Worm (Caenorhabditis elegans): ENCODE results near the gene clec-39.

DNA sequence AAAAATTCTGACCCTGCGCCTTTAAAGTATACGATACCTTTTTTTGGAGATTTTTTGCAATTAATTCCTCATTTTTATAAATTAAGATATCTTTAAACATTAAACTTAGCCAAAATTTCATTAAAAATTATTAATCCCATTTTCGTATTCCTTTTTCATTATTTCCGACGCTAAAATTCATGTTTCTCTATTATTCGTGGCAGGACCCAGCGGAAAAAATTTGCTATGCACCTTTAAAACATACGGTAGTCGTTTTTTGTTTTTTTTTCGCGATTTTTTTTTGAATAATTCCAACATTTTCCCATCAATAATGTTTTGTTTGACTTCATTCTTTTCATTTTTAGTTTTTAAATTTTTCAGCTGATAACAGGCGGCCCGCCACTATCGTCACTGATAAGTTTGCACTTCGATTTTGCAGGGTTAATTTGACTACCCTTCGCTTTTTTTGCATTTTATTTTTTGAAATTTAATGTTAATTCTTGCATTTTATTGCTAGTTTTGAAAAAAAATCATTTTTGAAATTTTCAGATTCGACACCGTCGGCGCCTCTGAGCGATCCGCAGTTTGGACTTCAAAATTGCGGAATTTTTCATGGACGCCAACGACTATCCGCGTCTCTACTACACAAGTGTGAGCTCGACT lies 8.1 kb downstream of the clec-39 start, which contains the start of gene dkf-2:
- TF ChIP-seq tbx-37 (GFP tag; conservative IDR thresholded peaks at IDR 0.05) (no peak), ama-1 (optimal IDR thresholded peaks at IDR 0.05) (no peak), B0310.2 (tag; optimal IDR thresholded peaks at IDR 0.05) (no peak), flt-1 (GFP tag; IDR thresholded peaks at IDR 0.05) (no peak), ceh-13 (GFP tag; optimal IDR thresholded peaks at IDR 0.05) (no peak), sea-1 (GFP tag; conservative IDR thresholded peaks at IDR 0.05) (no peak), F13C5.2 (tag; optimal IDR thresholded peaks at IDR 0.05) (no peak)
